Worm (Caenorhabditis elegans) whole organism, late embryonic: ENCODE measurements around the gene M05D6.2.

ENCODE experiments used
- K02D7.2 ChIP-seq: sonication (generic microtip); optimal IDR thresholded peaks from 2 replicates; lab custom pipeline; 2017; ENCODE audit warnings: mild to moderate bottlenecking, missing genetic modification characterization, missing compliant biosample characterization
- T23F11.4 ChIP-seq: fragments of 200-800 bp; sonication (Bioruptor generic); optimal IDR thresholded peaks from 2 replicates; lab custom pipeline; 2018; ENCODE audit warnings: mild to moderate bottlenecking, missing genetic modification characterization, missing compliant biosample characterization
- ceh-14 ChIP-seq: sonication (generic microtip); optimal IDR thresholded peaks from 2 replicates; lab custom pipeline; 2016; ENCODE audit warnings: missing genotype, missing genetic modification characterization, missing compliant biosample characterization
- ceh-18 ChIP-seq: sonication (generic microtip); optimal IDR thresholded peaks from 2 replicates; lab custom pipeline; 2016; ENCODE audit warnings: missing genetic modification characterization, missing compliant biosample characterization
- ceh-6 ChIP-seq: fragments of 200-800 bp; sonication (Bioruptor generic); optimal IDR thresholded peaks from 2 replicates; lab custom pipeline; 2018; ENCODE audit warnings: mild to moderate bottlenecking, missing genetic modification characterization, missing compliant biosample characterization
- dve-1 ChIP-seq: sonication (generic microtip); optimal IDR thresholded peaks from 2 replicates; lab custom pipeline; 2017; ENCODE audit warnings: antibody characterized with exemption, mild to moderate bottlenecking, missing genetic modification characterization, missing compliant biosample characterization
- mec-3 ChIP-seq: sonication (generic microtip); optimal IDR thresholded peaks from 2 replicates; lab custom pipeline; 2016; ENCODE audit warnings: borderline replicate concordance, missing genetic modification characterization, missing compliant biosample characterization
- nfya-1 ChIP-seq: sonication (generic microtip); optimal IDR thresholded peaks from 2 replicates; lab custom pipeline; 2017; ENCODE audit warnings: missing genetic modification characterization, mild to moderate bottlenecking, missing compliant biosample characterization, antibody characterized with exemption, moderate library complexity
- nhr-11 ChIP-seq: fragments of 150-350 bp; optimal IDR thresholded peaks from 2 replicates; lab custom pipeline; 2014; ENCODE audit warnings: missing biosample characterization, missing genetic modification characterization
- npax-4 ChIP-seq: sonication (generic microtip); optimal IDR thresholded peaks from 2 replicates; lab custom pipeline; 2016; ENCODE audit warnings: missing genetic modification characterization, missing compliant biosample characterization
- pqm-1 ChIP-seq: sonication (generic microtip); optimal IDR thresholded peaks from 2 replicates; lab custom pipeline; 2016; ENCODE audit warnings: missing genetic modification characterization, missing compliant biosample characterization
- sdc-2 ChIP-seq: sonication (generic microtip); optimal IDR thresholded peaks from 2 replicates; lab custom pipeline; 2016; ENCODE audit warnings: missing genotype, missing genetic modification characterization, missing compliant biosample characterization

DNA sequence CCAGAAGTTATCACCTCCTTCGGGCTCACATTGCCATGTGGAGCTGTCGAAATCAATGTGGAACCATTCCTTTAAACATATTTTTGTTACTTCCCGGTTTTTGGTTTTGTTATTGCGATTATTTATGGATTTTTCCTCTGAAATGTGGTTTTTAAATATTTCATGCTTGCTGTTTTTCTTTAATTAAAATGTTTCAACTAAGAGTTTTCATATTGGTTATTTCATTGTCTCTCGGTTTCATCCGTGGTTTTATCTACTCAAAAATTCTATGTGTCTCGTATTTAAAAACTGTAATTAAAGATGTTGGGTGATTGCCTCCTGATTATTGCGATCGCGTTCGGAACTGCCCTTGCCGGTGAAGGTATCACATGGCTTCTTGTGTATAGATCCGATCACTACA, 1.0 kb upstream of the M05D6.2 start, which contains the start of gene F22B5.10:
- TF ChIP-seq nhr-11 (tag; lab: Kevin White, UChicago) (no peak), sdc-2 (tag; lab: Kevin White, UChicago) (no peak), ceh-6 (GFP tag; lab: Kevin White, UChicago) (no peak), T23F11.4 (GFP tag; lab: Kevin White, UChicago) (no peak), nfya-1 (tag; lab: Kevin White, UChicago) (no peak), npax-4 (tag; lab: Kevin White, UChicago) (no peak), K02D7.2 (tag; lab: Kevin White, UChicago) (no peak), mec-3 (tag; lab: Kevin White, UChicago) (no peak), ceh-14 (tag; lab: Kevin White, UChicago) (no peak), pqm-1 (tag; lab: Kevin White, UChicago) (no peak), ceh-18 (no peak), dve-1 (tag; lab: Kevin White, UChicago) (no peak)
